Worm (Caenorhabditis elegans) whole organism, L3 larva: Measurements from ENCODE around the gene srt-73.

ENCODE experiments used
- R02D3.7 ChIP-seq: fragments of 150-350 bp; optimal IDR thresholded peaks from 2 replicates; lab custom pipeline; 2014; ENCODE audit warnings: missing biosample characterization, missing genetic modification characterization
- ZK546.5 ChIP-seq: sonication (generic microtip); optimal IDR thresholded peaks from 2 replicates; lab custom pipeline; 2017; ENCODE audit warnings: missing biosample characterization, missing genetic modification characterization
- ama-1 ChIP-seq: fragments of 150-350 bp; optimal IDR thresholded peaks from 2 replicates; lab custom pipeline; 2018
- daf-12 ChIP-seq: fragments of 150-350 bp; optimal IDR thresholded peaks from 2 replicates; lab custom pipeline; 2014; ENCODE audit warnings: missing biosample characterization, missing genetic modification reagents, missing genetic modification characterization
- elt-1 ChIP-seq: fragments of 150-350 bp; optimal IDR thresholded peaks from 2 replicates; lab custom pipeline; 2014; ENCODE audit warnings: missing biosample characterization, missing genetic modification characterization
- fkh-10 ChIP-seq: sonication (generic microtip); optimal IDR thresholded peaks from 2 replicates; lab custom pipeline; 2017; ENCODE audit warnings: missing biosample characterization, missing genetic modification reagents, missing genetic modification characterization
- fos-1 ChIP-seq: fragments of 150-350 bp; optimal IDR thresholded peaks from 2 replicates; lab custom pipeline; 2014; ENCODE audit warnings: missing biosample characterization, missing genetic modification characterization
- lin-39 ChIP-seq: fragments of 150-350 bp; optimal IDR thresholded peaks from 2 replicates; lab custom pipeline; 2018; ENCODE audit warnings: missing biosample characterization, missing genetic modification reagents, missing genetic modification characterization
- nhr-12 ChIP-seq: fragments of 150-350 bp; optimal IDR thresholded peaks from 2 replicates; lab custom pipeline; 2014; ENCODE audit warnings: missing biosample characterization, missing genetic modification characterization
- skn-1 ChIP-seq: fragments of 150-350 bp; optimal IDR thresholded peaks from 2 replicates; lab custom pipeline; 2014; ENCODE audit warnings: missing biosample characterization, missing genetic modification characterization
- tbx-2 ChIP-seq: sonication (generic microtip); optimal IDR thresholded peaks from 2 replicates; lab custom pipeline; 2016; ENCODE audit warnings: mild to moderate bottlenecking, missing genetic modification characterization, missing compliant biosample characterization
- zag-1 ChIP-seq: fragments of 150-350 bp; optimal IDR thresholded peaks from 2 replicates; lab custom pipeline; 2014; ENCODE audit warnings: missing biosample characterization, missing genetic modification characterization
- ztf-4 ChIP-seq: fragments of 150-350 bp; optimal IDR thresholded peaks from 2 replicates; lab custom pipeline; 2014; ENCODE audit warnings: missing biosample characterization, missing genetic modification characterization

- TF ChIP-seq skn-1 = no peak
- TF ChIP-seq zag-1 (tag; lab: Kevin White, UChicago) = no peak
- TF ChIP-seq fos-1 (tag; lab: Kevin White, UChicago) = no peak
- TF ChIP-seq tbx-2 (tag; lab: Kevin White, UChicago) = no peak
- no peak for TF ChIP-seq daf-12 (tag; lab: Kevin White, UChicago)
- TF ChIP-seq ama-1 (lab: Kevin White, UChicago) = no peak
- TF ChIP-seq ZK546.5 (tag; lab: Kevin White, UChicago) = no peak
- TF ChIP-seq fkh-10 (GFP tag; lab: Kevin White, UChicago) = no peak
- TF ChIP-seq ztf-4 (tag; lab: Kevin White, UChicago) = no peak
- TF ChIP-seq nhr-12 (tag; lab: Kevin White, UChicago) = no peak
- TF ChIP-seq elt-1 = no peak
- no peak for TF ChIP-seq lin-39
- TF ChIP-seq R02D3.7 (tag; lab: Kevin White, UChicago) = no peak
These were observed 48.7 kb downstream of the srt-73 start, which contains the start of gene gcy-8 for ce11 chrIV:7927852-7928251.
